Fruit fly (Drosophila melanogaster): ENCODE data around the gene CG44227.

The CG44227 gene

dm6 chr3R:8652731-8653130 lies 32.2 kb downstream of the CG44227 start, which contains the start of the genes Sys1 and Dhod (continued):
- peak; percentile 36 for TF ChIP-seq CG18619 (GFP tag; optimal IDR thresholded peaks at IDR 0.05)
- TF ChIP-seq YL-1 (GFP tag; optimal IDR thresholded peaks at IDR 0.05), result peak; percentile 60
- TF ChIP-seq psq (GFP tag; optimal IDR thresholded peaks at IDR 0.05), result no peak
- peak; percentile 84 for TF ChIP-seq CG16813 (GFP tag; IDR thresholded peaks at IDR 0.05; ENCODE audit: partially characterized antibody)
- TF ChIP-seq E2f1 (GFP tag; IDR thresholded peaks at IDR 0.05), result peak; percentile 38; the same call in 1 of the 2 replicates
- TF ChIP-seq CG10431 (GFP tag; optimal IDR thresholded peaks at IDR 0.05), result no peak
- no peak for TF ChIP-seq btn (GFP tag; optimal IDR thresholded peaks at IDR 0.05)
- TF ChIP-seq CG12299 (tag; optimal IDR thresholded peaks at IDR 0.05), result no peak
- TF ChIP-seq CG9876 (GFP tag; optimal IDR thresholded peaks at IDR 0.05), result no peak
- TF ChIP-seq bsh (GFP tag; optimal IDR thresholded peaks at IDR 0.05), result peak in 1 of 2 experiments; percentile 53
- TF ChIP-seq CG32767 (GFP tag; IDR thresholded peaks at IDR 0.05), result peak; percentile 65; the same call in 1 of the 2 replicates
- TF ChIP-seq cwo (GFP tag; optimal IDR thresholded peaks at IDR 0.05), result peak; percentile 42
- peak; percentile 86 for TF ChIP-seq BEAF-32 (GFP tag; optimal IDR thresholded peaks at IDR 0.05)
- peak; percentile 49 for TF ChIP-seq esg (GFP tag; conservative IDR thresholded peaks at IDR 0.05)
- no peak for TF ChIP-seq CG8089 (GFP tag; optimal IDR thresholded peaks at IDR 0.05)
- peak; percentile 44; the same call in 2 of the 3 replicates for TF ChIP-seq CG2889 (GFP tag; IDR thresholded peaks at IDR 0.05)
- peak; percentile 96 for TF ChIP-seq sens (GFP tag)
- TF ChIP-seq Atf-2 (GFP tag; optimal IDR thresholded peaks at IDR 0.05), result peak; percentile 51
- TF ChIP-seq Xrp1 (GFP tag; IDR thresholded peaks at IDR 0.05), result peak; percentile 69
- no peak for TF ChIP-seq Oaz (GFP tag; IDR thresholded peaks at IDR 0.05)
- TF ChIP-seq Blimp-1 (GFP tag; optimal IDR thresholded peaks at IDR 0.05), result peak; percentile 35
- peak; percentile 52 for TF ChIP-seq CG12659 (GFP tag; optimal IDR thresholded peaks at IDR 0.05)
- no peak for TF ChIP-seq Hey (tag; optimal IDR thresholded peaks at IDR 0.05)
- TF ChIP-seq sisA (GFP tag; IDR thresholded peaks at IDR 0.05), result peak; percentile 58
- peak; percentile 63 for TF ChIP-seq vfl (GFP tag; optimal IDR thresholded peaks at IDR 0.05)
- TF ChIP-seq D19A (tag; optimal IDR thresholded peaks at IDR 0.05), result peak; percentile 45
- peak; percentile 19 for TF ChIP-seq Myb (GFP tag; optimal IDR thresholded peaks at IDR 0.05)
- peak; percentile 38 for TF ChIP-seq fd3F (GFP tag; optimal IDR thresholded peaks at IDR 0.05)
- TF ChIP-seq mld (GFP tag; IDR thresholded peaks at IDR 0.05; ENCODE audit: partially characterized antibody), result 0 out of 3 replicates have a peak, but pooled peaks have one; percentile 10
- peak; percentile 18 for TF ChIP-seq oc (tag; optimal IDR thresholded peaks at IDR 0.05)
- TF ChIP-seq ken (GFP tag; IDR thresholded peaks at IDR 0.05), result no peak; the same call in 2 of the 3 replicates
- peak; percentile 28 for TF ChIP-seq CG10543 (GFP tag; optimal IDR thresholded peaks at IDR 0.05)
- TF ChIP-seq Hr39 (optimal IDR thresholded peaks at IDR 0.05), result no peak
- TF ChIP-seq CG15011 (GFP tag; optimal IDR thresholded peaks at IDR 0.05), result no peak
- 0 out of 3 replicates have a peak, but pooled peaks have one; percentile 40 for TF ChIP-seq gce (GFP tag; IDR thresholded peaks at IDR 0.05)
- TF ChIP-seq CG10267 (tag; optimal IDR thresholded peaks at IDR 0.05), result peak; percentile 71
- peak; percentile 87 for TF ChIP-seq Doc3 (GFP tag; IDR thresholded peaks at IDR 0.05; ENCODE audit: partially characterized antibody)
- peak; percentile 34 for TF ChIP-seq nerfin-1 (tag; optimal IDR thresholded peaks at IDR 0.05)
- TF ChIP-seq sd (tag; optimal IDR thresholded peaks at IDR 0.05), result peak; percentile 72
- TF ChIP-seq wor (GFP tag; IDR thresholded peaks at IDR 0.05), result peak; percentile 27; the same call in 1 of the 2 replicates
- peak; percentile 35 for TF ChIP-seq CG1647 (GFP tag; optimal IDR thresholded peaks at IDR 0.05)
- no peak for TF ChIP-seq MTF-1 (GFP tag; optimal IDR thresholded peaks at IDR 0.05; ENCODE audit: borderline replicate concordance)
- TF ChIP-seq corto (GFP tag; optimal IDR thresholded peaks at IDR 0.05), result peak; percentile 60
- no peak for TF ChIP-seq crol (GFP tag; IDR thresholded peaks at IDR 0.05)
- peak; percentile 56 for TF ChIP-seq MESR4 (GFP tag; optimal IDR thresholded peaks at IDR 0.05)
- TF ChIP-seq eyg (GFP tag; optimal IDR thresholded peaks at IDR 0.05), result peak; percentile 51
- TF ChIP-seq Dbx (GFP tag; IDR thresholded peaks at IDR 0.05), result peak; percentile 77
- TF ChIP-seq CoRest (tag; optimal IDR thresholded peaks at IDR 0.05), result peak; percentile 50
- TF ChIP-seq CG10147 (GFP tag; optimal IDR thresholded peaks at IDR 0.05), result peak; percentile 65
- peak; percentile 39 for TF ChIP-seq bcd (GFP tag; optimal IDR thresholded peaks at IDR 0.05)
